Worm (Caenorhabditis elegans) whole organism, L4 larva: ENCODE data around the gene C49H3.3.

Source experiments
- mxl-2 ChIP-seq: fragments of 200-800 bp; sonication (Bioruptor generic); conservative IDR thresholded peaks from 2 replicates; pipeline ENCODE4 v1.3.6; 2022; ENCODE audit warnings: missing genetic modification reagents, missing genetic modification characterization, missing compliant biosample characterization
- snpc-4 ChIP-seq: fragments of 150-350 bp; optimal IDR thresholded peaks from 2 replicates; lab custom pipeline; 2014; ENCODE audit warnings: missing biosample characterization, missing genetic modification characterization

ce11 chrIV:7879017-7879416, 45.1 kb upstream of the C49H3.3 start, which contains the start of gene srt-73:
- no peak for TF ChIP-seq snpc-4 (tag; lab: Kevin White, UChicago)
- TF ChIP-seq mxl-2: no peak
